Fruit fly (Drosophila melanogaster): Measurements from ENCODE around the gene CG44837.

Gene CG44837

dm6 chr3L:11832360-11833295, 106.0 kb downstream of the CG44837 start:
- TF ChIP-seq usp (GFP tag; optimal IDR thresholded peaks at IDR 0.05) (no peak), CG8478 (optimal IDR thresholded peaks at IDR 0.05) (no peak), pan (optimal IDR thresholded peaks at IDR 0.05) (no peak), psq (optimal IDR thresholded peaks at IDR 0.05) (no peak)

dm6 chr3L:11831199-11831598, 107.5 kb downstream of the CG44837 start:
- TF ChIP-seq usp (GFP tag; optimal IDR thresholded peaks at IDR 0.05) (no peak), pan (optimal IDR thresholded peaks at IDR 0.05) (no peak), CG8478 (optimal IDR thresholded peaks at IDR 0.05) (no peak), psq (optimal IDR thresholded peaks at IDR 0.05) (no peak), EcR (GFP tag; optimal IDR thresholded peaks at IDR 0.05) (no peak), Dll (optimal IDR thresholded peaks at IDR 0.05) (no peak)

dm6 chr3L:11828730-11829129, 109.9 kb downstream of the CG44837 start, which contains the start of gene CG7264:
Gene CG7264 (plus strand): TSS chr3L:11829030.
- TF ChIP-seq pan (optimal IDR thresholded peaks at IDR 0.05) (no peak), usp (GFP tag; optimal IDR thresholded peaks at IDR 0.05) (no peak), psq (optimal IDR thresholded peaks at IDR 0.05) (no peak), EcR (GFP tag; optimal IDR thresholded peaks at IDR 0.05) (no peak), CG8478 (optimal IDR thresholded peaks at IDR 0.05) (no peak), Dll (optimal IDR thresholded peaks at IDR 0.05) (no peak)

dm6 chr3L:11825560-11826153, 113.0 kb downstream of the CG44837 start, which contains the start of gene CG32095:
Gene CG32095 (minus strand): TSS chr3L:11825732.
- TF ChIP-seq CG8478 (optimal IDR thresholded peaks at IDR 0.05) (no peak), usp (GFP tag; optimal IDR thresholded peaks at IDR 0.05) (no peak), Dll (optimal IDR thresholded peaks at IDR 0.05) (no peak), EcR (GFP tag; optimal IDR thresholded peaks at IDR 0.05) (no peak), pan (optimal IDR thresholded peaks at IDR 0.05) (no peak), psq (optimal IDR thresholded peaks at IDR 0.05) (no peak)

dm6 chr3L:11822446-11823334, 116.0 kb downstream of the CG44837 start, which contains the start of gene RpL10Ab:
Gene RpL10Ab (plus strand): TSS chr3L:11822851.
- TF ChIP-seq usp (GFP tag; optimal IDR thresholded peaks at IDR 0.05), result no peak
- TF ChIP-seq pan (optimal IDR thresholded peaks at IDR 0.05), result no peak
- TF ChIP-seq psq (optimal IDR thresholded peaks at IDR 0.05), result no peak
- TF ChIP-seq CG8478 (optimal IDR thresholded peaks at IDR 0.05), result no peak
- no peak for TF ChIP-seq EcR (GFP tag; optimal IDR thresholded peaks at IDR 0.05)
- no peak for TF ChIP-seq Dll (optimal IDR thresholded peaks at IDR 0.05)

- no peak for TF ChIP-seq psq (optimal IDR thresholded peaks at IDR 0.05)
- TF ChIP-seq pan (optimal IDR thresholded peaks at IDR 0.05), result no peak
- TF ChIP-seq EcR (GFP tag; optimal IDR thresholded peaks at IDR 0.05), result no peak
- no peak for TF ChIP-seq CG8478 (optimal IDR thresholded peaks at IDR 0.05)
- TF ChIP-seq usp (GFP tag; optimal IDR thresholded peaks at IDR 0.05), result no peak
- TF ChIP-seq Dll (optimal IDR thresholded peaks at IDR 0.05), result no peak
These were observed 116.8 kb downstream of the CG44837 start, which contains the start of the genes CG11597 and CG5946 for dm6 chr3L:11821723-11822445. Gene CG11597 (minus strand): TSS chr3L:11822275. Gene CG5946 (minus strand): TSS chr3L:11822275.

- no peak for TF ChIP-seq psq (optimal IDR thresholded peaks at IDR 0.05)
- peak; percentile 41 for TF ChIP-seq Dll (optimal IDR thresholded peaks at IDR 0.05)
- no peak for TF ChIP-seq EcR (GFP tag; optimal IDR thresholded peaks at IDR 0.05)
These were observed 118.8 kb downstream of the CG44837 start for dm6 chr3L:11819639-11820456.

dm6 chr3L:11816641-11817040, 122.0 kb downstream of the CG44837 start:
- TF ChIP-seq Dll (optimal IDR thresholded peaks at IDR 0.05), result no peak

dm6 chr3L:11815220-11815797, 123.4 kb downstream of the CG44837 start, which contains the start of gene CG14130:
Gene CG14130 (plus strand): TSS chr3L:11815444.
- TF ChIP-seq Dll (optimal IDR thresholded peaks at IDR 0.05) (no peak), EcR (GFP tag; optimal IDR thresholded peaks at IDR 0.05) (no peak), CG8478 (optimal IDR thresholded peaks at IDR 0.05) (no peak), psq (optimal IDR thresholded peaks at IDR 0.05) (no peak), usp (GFP tag; optimal IDR thresholded peaks at IDR 0.05) (no peak), pan (optimal IDR thresholded peaks at IDR 0.05) (no peak)

dm6 chr3L:11814655-11815054, 124.0 kb downstream of the CG44837 start, which contains the start of gene Cubn2:
Gene Cubn2 (minus strand): TSS chr3L:11814755.
- TF ChIP-seq Dll (optimal IDR thresholded peaks at IDR 0.05) (no peak), pan (optimal IDR thresholded peaks at IDR 0.05) (no peak)
